Fruit fly (Drosophila melanogaster) whole organism, wandering third instar larva: Measurements from ENCODE around the gene Spn75F.
A peak's percentile ranks its signal among the peaks of the same experiment; 100 is the strongest.

ENCODE experiments used
- CG9705 ChIP-seq: fragments of 200-800 bp; sonication (Bioruptor generic); optimal IDR thresholded peaks from 2 replicates; lab custom pipeline; 2018; ENCODE audit warnings: missing biosample characterization, mild to moderate bottlenecking, missing genetic modification characterization
- CrebA ChIP-seq: fragments of 200-800 bp; sonication (Bioruptor generic); optimal IDR thresholded peaks from 2 replicates; lab custom pipeline; 2016; ENCODE audit warnings: missing biosample characterization, mild to moderate bottlenecking, missing genetic modification characterization, borderline replicate concordance
- Dfd ChIP-seq: fragments of >200 bp; optimal IDR thresholded peaks from 2 replicates; lab custom pipeline; 2017; ENCODE audit warnings: missing biosample characterization, missing genetic modification characterization
- Dif ChIP-seq: fragments of 200-275, 200-300 bp; sonication (Bioruptor generic); optimal IDR thresholded peaks from 2 replicates; lab custom pipeline; 2018; ENCODE audit warnings: missing biosample characterization, missing genetic modification characterization; ENCODE audit not compliant: partially characterized antibody
- GATAd ChIP-seq: sonication (Bioruptor generic); optimal IDR thresholded peaks from 2 replicates; lab custom pipeline; 2016; ENCODE audit warnings: missing biosample characterization, missing genetic modification characterization
- HLH106 ChIP-seq: fragments of 200-800 bp; optimal IDR thresholded peaks from 3 replicates; lab custom pipeline; 2019; ENCODE audit warnings: missing biosample characterization, mild to moderate bottlenecking, missing genetic modification characterization, moderate library complexity
- Hr78 ChIP-seq: fragments of >200 bp; optimal IDR thresholded peaks from 2 replicates; lab custom pipeline; 2017; ENCODE audit warnings: missing biosample characterization, missing genetic modification characterization
- Hr83 ChIP-seq: fragments of 200-300 bp; sonication (Bioruptor generic); optimal IDR thresholded peaks from 2 replicates; lab custom pipeline; 2016; ENCODE audit warnings: missing biosample characterization, mild to moderate bottlenecking, missing genetic modification characterization, moderate library complexity; ENCODE audit not compliant: poor library complexity, severe bottlenecking
- Jra ChIP-seq: sonication (Bioruptor generic); optimal IDR thresholded peaks from 2 replicates; lab custom pipeline; 2016; ENCODE audit warnings: missing biosample characterization, missing genetic modification characterization
- Mio ChIP-seq: sonication (Bioruptor generic); optimal IDR thresholded peaks from 2 replicates; lab custom pipeline; 2016; ENCODE audit warnings: missing biosample characterization, missing genetic modification characterization
- N ChIP-seq: fragments of >200 bp; optimal IDR thresholded peaks from 2 replicates; lab custom pipeline; 2018; ENCODE audit warnings: missing biosample characterization, missing external identifiers, missing genetic modification characterization
- Rel ChIP-seq, 2 experiments: fragments of 200-800 bp; sonication (Bioruptor generic) in 1 of 2; optimal IDR thresholded peaks; 2 replicates in 1 of 2; 3 replicates in 1 of 2; lab custom pipeline; 2016 to 2019; ENCODE audit warnings: mild to moderate bottlenecking in 2 of 2, missing biosample characterization in 2 of 2, missing genetic modification characterization in 2 of 2, moderate library complexity in 1 of 2
- Sp1 ChIP-seq: fragments of 200-800 bp; sonication (Bioruptor generic); optimal IDR thresholded peaks from 3 replicates; lab custom pipeline; 2019; ENCODE audit warnings: missing biosample characterization, mild to moderate bottlenecking, missing genetic modification characterization, moderate library complexity
- Vsx2 ChIP-seq: fragments of 200-300, 225-300 bp; sonication (Bioruptor generic); optimal IDR thresholded peaks from 2 replicates; lab custom pipeline; 2018; ENCODE audit warnings: missing biosample characterization, missing genetic modification characterization; ENCODE audit not compliant: partially characterized antibody
- br ChIP-seq: fragments of 200-800 bp; sonication (Bioruptor generic); optimal IDR thresholded peaks from 2 replicates; lab custom pipeline; 2016; ENCODE audit warnings: missing biosample characterization, missing genetic modification characterization
- brk ChIP-seq: fragments of 200-800 bp; sonication (Bioruptor generic); optimal IDR thresholded peaks from 2 replicates; lab custom pipeline; 2016; ENCODE audit warnings: missing biosample characterization, mild to moderate bottlenecking, missing genetic modification characterization
- dl ChIP-seq, 2 experiments: fragments of 175-275, 200-275 bp in 1 of 2; fragments of 200-275 bp in 1 of 2; sonication (Bioruptor generic); optimal IDR thresholded peaks; lab custom pipeline; 2018; ENCODE audit warnings: mild to moderate bottlenecking in 2 of 2, missing biosample characterization in 2 of 2, missing genetic modification characterization in 2 of 2, moderate library complexity in 2 of 2; ENCODE audit not compliant: partially characterized antibody in 2 of 2, insufficient read depth in 1 of 2
- dmrt93B ChIP-seq: fragments of 200-800 bp; sonication (Bioruptor generic); optimal IDR thresholded peaks from 2 replicates; lab custom pipeline; 2018; ENCODE audit warnings: missing biosample characterization, mild to moderate bottlenecking, missing genetic modification characterization
- dsf ChIP-seq: sonication (Bioruptor generic); optimal IDR thresholded peaks from 2 replicates; lab custom pipeline; 2016; ENCODE audit warnings: missing biosample characterization, missing genetic modification characterization, borderline replicate concordance
- ey ChIP-seq: fragments of 200-800 bp; sonication (Bioruptor generic); optimal IDR thresholded peaks from 2 replicates; lab custom pipeline; 2016; ENCODE audit warnings: missing biosample characterization, missing genetic modification characterization
- foxo ChIP-seq, 2 experiments: fragments of 200-800 bp; sonication (Bioruptor generic); optimal IDR thresholded peaks; 2 replicates in 1 of 2; 3 replicates in 1 of 2; lab custom pipeline; 2016 to 2017; ENCODE audit warnings: missing biosample characterization in 2 of 2, missing genetic modification characterization in 2 of 2
- fru ChIP-seq: fragments of 200-800 bp; sonication (Bioruptor generic); optimal IDR thresholded peaks from 3 replicates; lab custom pipeline; 2016; ENCODE audit warnings: missing biosample characterization, mild to moderate bottlenecking, missing genetic modification characterization
- h ChIP-seq: fragments of 200-800 bp; sonication (Bioruptor generic); optimal IDR thresholded peaks from 3 replicates; lab custom pipeline; 2016; ENCODE audit warnings: missing biosample characterization, mild to moderate bottlenecking, missing genetic modification characterization
- lola ChIP-seq: fragments of >200 bp; optimal IDR thresholded peaks from 2 replicates; lab custom pipeline; 2017; ENCODE audit warnings: missing biosample characterization, missing genetic modification characterization
- pan ChIP-seq: fragments of >200 bp; optimal IDR thresholded peaks from 2 replicates; lab custom pipeline; 2017
- psq ChIP-seq: fragments of 200-800 bp; sonication (Bioruptor generic); optimal IDR thresholded peaks from 3 replicates; lab custom pipeline; 2017; ENCODE audit warnings: missing biosample characterization, mild to moderate bottlenecking, missing genetic modification characterization, moderate library complexity
- rgr ChIP-seq: fragments of 200-800 bp; sonication (Bioruptor generic); optimal IDR thresholded peaks from 3 replicates; lab custom pipeline; 2016; ENCODE audit warnings: missing biosample characterization, mild to moderate bottlenecking, missing genetic modification characterization
- sv ChIP-seq: fragments of 200-800 bp; sonication (Bioruptor generic); optimal IDR thresholded peaks from 3 replicates; lab custom pipeline; 2016; ENCODE audit warnings: missing biosample characterization, missing genetic modification characterization
- usp ChIP-seq: fragments of >200 bp; optimal IDR thresholded peaks from 2 replicates; lab custom pipeline; 2017; ENCODE audit warnings: missing biosample characterization, missing genetic modification characterization
- woc ChIP-seq: sonication (Bioruptor generic); optimal IDR thresholded peaks from 2 replicates; lab custom pipeline; 2016; ENCODE audit warnings: missing biosample characterization, mild to moderate bottlenecking, missing genetic modification characterization

Gene Spn75F

dm6 chr3L:19129565-19129964 is at the start of gene Spn75F:
Spn75F (minus strand) TSS chr3L:19129665.
- TF ChIP-seq pan (no peak), usp (no peak), psq (GFP tag; lab: Kevin White, UChicago) (no peak), h (no peak), CG9705 (GFP tag; lab: Kevin White, UChicago) (no peak), Dfd (GFP tag; lab: Kevin White, UChicago) (no peak), dmrt93B (GFP tag; lab: Kevin White, UChicago) (no peak)

- TF ChIP-seq sv (no peak), Vsx2 (GFP tag; lab: Kevin White, UChicago) (no peak), fru (GFP tag; lab: Kevin White, UChicago) (no peak), dl (GFP tag; optimal IDR thresholded peaks at IDR 0.05; lab: Kevin White, UChicago; ENCODE audit: insufficient read depth in 1 of 2, partially characterized antibody in 2 of 2) (no peak), GATAd (no peak), dmrt93B (GFP tag; lab: Kevin White, UChicago) (peak; percentile 25), CrebA (no peak), Hr78 (GFP tag; lab: Kevin White, UChicago) (no peak), h (peak; percentile 2)
Observed at dm6 chr3L:19177929-19178328, 48.5 kb upstream of the Spn75F start.

- TF ChIP-seq dl (GFP tag; optimal IDR thresholded peaks at IDR 0.05; lab: Kevin White, UChicago; ENCODE audit: insufficient read depth in 1 of 2, partially characterized antibody in 2 of 2) = no peak
- TF ChIP-seq woc (GFP tag; lab: Kevin White, UChicago) = no peak
- no peak for TF ChIP-seq lola (GFP tag; lab: Kevin White, UChicago)
- no peak for TF ChIP-seq Hr78 (GFP tag; lab: Kevin White, UChicago)
- TF ChIP-seq fru (GFP tag; lab: Kevin White, UChicago) = no peak
- no peak for TF ChIP-seq Jra (GFP tag; lab: Kevin White, UChicago)
- TF ChIP-seq GATAd = no peak
- no peak for TF ChIP-seq brk (GFP tag; lab: Kevin White, UChicago)
- no peak for TF ChIP-seq dsf (GFP tag; lab: Kevin White, UChicago)
- TF ChIP-seq sv = no peak
- no peak for TF ChIP-seq rgr (GFP tag; lab: Kevin White, UChicago)
- TF ChIP-seq dmrt93B (GFP tag; lab: Kevin White, UChicago) = no peak
- TF ChIP-seq foxo (GFP tag; optimal IDR thresholded peaks at IDR 0.05; lab: Kevin White, UChicago) = no peak
- no peak for TF ChIP-seq CrebA
- no peak for TF ChIP-seq ey (GFP tag; lab: Kevin White, UChicago)
- TF ChIP-seq Rel (GFP tag; optimal IDR thresholded peaks at IDR 0.05; lab: Kevin White, UChicago) = no peak
- no peak for TF ChIP-seq Rel (tag; optimal IDR thresholded peaks at IDR 0.05; lab: Kevin White, UChicago)
- TF ChIP-seq usp = no peak
- no peak for TF ChIP-seq Sp1
- TF ChIP-seq, all 38 proteins: peak for 0
Observed at dm6 chr3L:19176626-19177025, 47.2 kb upstream of the Spn75F start.

- TF ChIP-seq rgr (GFP tag; lab: Kevin White, UChicago) = peak; percentile 19
- TF ChIP-seq pan = no peak
- no peak for TF ChIP-seq Mio (GFP tag; lab: Kevin White, UChicago)
- no peak for TF ChIP-seq Hr83 (GFP tag; lab: Kevin White, UChicago)
- TF ChIP-seq ey (GFP tag; lab: Kevin White, UChicago) = peak; percentile 17
- no peak for TF ChIP-seq Jra (GFP tag; lab: Kevin White, UChicago)
- peak; percentile 18 for TF ChIP-seq fru (GFP tag; lab: Kevin White, UChicago)
- peak; percentile 14 for TF ChIP-seq br (GFP tag; lab: Kevin White, UChicago)
- peak; percentile 15 for TF ChIP-seq HLH106 (tag; lab: Kevin White, UChicago)
- TF ChIP-seq Dif = no peak
- peak; percentile 5 for TF ChIP-seq psq (GFP tag; lab: Kevin White, UChicago)
- peak; percentile 9 for TF ChIP-seq h
- no peak for TF ChIP-seq woc (GFP tag; lab: Kevin White, UChicago)
- TF ChIP-seq Vsx2 (GFP tag; lab: Kevin White, UChicago) = no peak
- TF ChIP-seq dmrt93B (GFP tag; lab: Kevin White, UChicago) = no peak
- TF ChIP-seq brk (GFP tag; lab: Kevin White, UChicago) = no peak
- TF ChIP-seq Dfd (GFP tag; lab: Kevin White, UChicago) = no peak
- TF ChIP-seq N = no peak
- TF ChIP-seq foxo (GFP tag; optimal IDR thresholded peaks at IDR 0.05; lab: Kevin White, UChicago) = peak in 1 of 2 experiments; percentile 51
Observed at dm6 chr3L:19175368-19175767, 45.9 kb upstream of the Spn75F start.
